Fruit fly (Drosophila melanogaster): ENCODE data around the gene BBS8.

BBS8 gene

DNA sequence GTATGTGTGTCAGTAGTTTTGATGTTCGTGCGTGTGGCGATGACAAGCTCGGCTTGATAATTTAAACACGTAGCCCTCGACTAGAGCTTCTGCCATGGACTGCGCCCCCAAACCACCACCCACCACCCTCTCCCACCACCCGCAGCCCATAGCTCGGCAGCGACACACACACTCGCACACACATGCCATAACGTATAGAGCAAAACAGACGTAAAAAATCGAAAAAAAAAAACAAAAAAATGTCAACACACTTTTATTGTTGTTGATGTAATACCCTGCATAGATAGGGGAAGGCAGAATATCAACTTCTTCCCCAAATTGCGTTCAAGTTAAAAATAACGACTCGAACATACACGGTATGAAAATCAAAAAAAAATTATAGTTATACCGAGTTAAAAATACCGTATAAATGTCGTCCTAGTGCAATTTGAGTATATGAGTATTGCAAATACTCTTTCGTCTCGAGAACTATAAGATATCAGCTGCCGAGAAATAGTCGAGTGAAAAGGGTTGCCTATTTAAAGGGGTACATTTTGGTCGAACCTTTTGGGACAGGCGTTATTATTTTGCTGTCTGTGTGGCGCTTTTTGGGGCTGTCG lies 47.8 kb downstream of the BBS8 start (continued):
- TF ChIP-seq CG10979 (tag; optimal IDR thresholded peaks at IDR 0.05) (peak; percentile 61), CG8924 (tag; optimal IDR thresholded peaks at IDR 0.05) (peak; percentile 56), CG10543 (GFP tag; optimal IDR thresholded peaks at IDR 0.05) (peak; percentile 82), en (GFP tag; optimal IDR thresholded peaks at IDR 0.05) (peak; percentile 68), CG9797 (GFP tag; optimal IDR thresholded peaks at IDR 0.05) (no peak), CG30403 (GFP tag; optimal IDR thresholded peaks at IDR 0.05) (peak; percentile 78), pnt (GFP tag; optimal IDR thresholded peaks at IDR 0.05) (peak; percentile 81), eve (GFP tag; optimal IDR thresholded peaks at IDR 0.05) (peak in 1 of 2 experiments; percentile 91), tll (GFP tag; optimal IDR thresholded peaks at IDR 0.05) (no peak), mld (GFP tag; IDR thresholded peaks at IDR 0.05; ENCODE audit: partially characterized antibody) (no peak), bcd (GFP tag; optimal IDR thresholded peaks at IDR 0.05) (peak; percentile 75), Spps (tag; optimal IDR thresholded peaks at IDR 0.05) (peak; percentile 43), CG10654 (GFP tag; optimal IDR thresholded peaks at IDR 0.05) (peak; percentile 56), cad (GFP tag; optimal IDR thresholded peaks at IDR 0.05) (no peak), Sox100B (GFP tag; optimal IDR thresholded peaks at IDR 0.05) (peak; percentile 60), E2f2 (GFP tag; IDR thresholded peaks at IDR 0.05) (peak; percentile 40), nom (GFP tag; optimal IDR thresholded peaks at IDR 0.05) (peak; percentile 86), Mrtf (GFP tag; IDR thresholded peaks at IDR 0.05) (peak; percentile 44; the same call in 1 of the 3 replicates), Blimp-1 (GFP tag; optimal IDR thresholded peaks at IDR 0.05) (peak; percentile 64), CG13123 (GFP tag; optimal IDR thresholded peaks at IDR 0.05) (peak; percentile 62), pan (optimal IDR thresholded peaks at IDR 0.05) (no peak), pan (GFP tag; optimal IDR thresholded peaks at IDR 0.05 in 1 of 2, IDR thresholded peaks at IDR 0.05 in 1 of 2) (peak in 1 of 2 experiments; percentile 74), CG14965 (GFP tag; optimal IDR thresholded peaks at IDR 0.05; ENCODE audit: borderline replicate concordance) (peak; percentile 31), Fer1 (GFP tag; optimal IDR thresholded peaks at IDR 0.05) (peak; percentile 87), CG8359 (GFP tag; optimal IDR thresholded peaks at IDR 0.05; ENCODE audit: borderline replicate concordance) (peak; percentile 22), CG4707 (GFP tag; optimal IDR thresholded peaks at IDR 0.05) (peak; percentile 22), D (optimal IDR thresholded peaks at IDR 0.05) (no peak), D (GFP tag; optimal IDR thresholded peaks at IDR 0.05) (peak; percentile 21), zfh2 (GFP tag; optimal IDR thresholded peaks at IDR 0.05) (peak; percentile 79), chif (GFP tag; optimal IDR thresholded peaks at IDR 0.05) (peak; percentile 70 to 83), gsb-n (tag; optimal IDR thresholded peaks at IDR 0.05) (peak; percentile 37), peb (GFP tag; IDR thresholded peaks at IDR 0.05) (peak; percentile 75), Asciz (GFP tag; optimal IDR thresholded peaks at IDR 0.05) (peak; percentile 74), CG7963 (GFP tag; IDR thresholded peaks at IDR 0.05; ENCODE audit: partially characterized antibody) (no peak), Antp (GFP tag; optimal IDR thresholded peaks at IDR 0.05) (peak; percentile 79), lmd (GFP tag; IDR thresholded peaks at IDR 0.05) (peak; percentile 79), tio (GFP tag; optimal IDR thresholded peaks at IDR 0.05) (peak; percentile 75), Oli (tag; optimal IDR thresholded peaks at IDR 0.05) (peak; percentile 87), CG1647 (GFP tag; optimal IDR thresholded peaks at IDR 0.05) (peak; percentile 32), HmgZ (tag; optimal IDR thresholded peaks at IDR 0.05) (peak; percentile 46), CG11085 (GFP tag; IDR thresholded peaks at IDR 0.05) (peak; percentile 26), MESR4 (GFP tag; optimal IDR thresholded peaks at IDR 0.05) (no peak), Dek (tag; optimal IDR thresholded peaks at IDR 0.05) (peak; percentile 77), hbn (GFP tag; IDR thresholded peaks at IDR 0.05; ENCODE audit: partially characterized antibody) (no peak), knrl (GFP tag; IDR thresholded peaks at IDR 0.05; ENCODE audit: partially characterized antibody) (no peak), CG7271 (tag; optimal IDR thresholded peaks at IDR 0.05) (no peak), CG17612 (GFP tag; IDR thresholded peaks at IDR 0.05) (peak; percentile 52; the same call in 1 of the 2 replicates), wek (GFP tag; optimal IDR thresholded peaks at IDR 0.05) (no peak), lab (GFP tag; optimal IDR thresholded peaks at IDR 0.05) (peak; percentile 87)
